Worm (Caenorhabditis elegans): ENCODE data around the gene F11G11.4.
"Not testable (repeated sequence)": the region's sequence is repeated elsewhere in the genome, so short reads cannot be mapped to it uniquely, and the experiment has no call there.

Gene F11G11.4

DNA sequence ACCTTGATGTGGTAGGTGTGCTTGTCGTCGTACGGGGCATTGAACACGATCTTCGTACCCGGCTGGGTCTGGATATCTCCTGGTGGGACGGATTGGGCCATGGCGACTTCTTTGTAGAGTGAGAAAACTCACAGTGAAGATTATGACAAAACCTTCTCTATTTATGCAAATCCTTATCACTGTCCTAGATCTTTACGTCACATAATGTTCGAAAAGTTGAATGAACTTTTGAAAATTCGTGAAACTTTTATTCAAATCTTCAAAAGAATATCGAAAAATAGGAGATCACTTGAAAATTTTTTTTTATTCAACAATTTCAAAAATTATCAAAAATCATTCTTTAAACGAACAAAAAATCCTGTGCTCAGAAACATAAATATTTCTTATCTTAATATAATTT lies 32.2 kb downstream of the F11G11.4 start, which contains the start of gene msp-33:
TSS of gene msp-33 (minus strand) at position 101 of the 400 bp plus-strand sequence.
- TF ChIP-seq aha-1 (tag) = peak; percentile 1
- TF ChIP-seq set-16 (GFP tag; IDR thresholded peaks at IDR 0.05) = no peak

DNA sequence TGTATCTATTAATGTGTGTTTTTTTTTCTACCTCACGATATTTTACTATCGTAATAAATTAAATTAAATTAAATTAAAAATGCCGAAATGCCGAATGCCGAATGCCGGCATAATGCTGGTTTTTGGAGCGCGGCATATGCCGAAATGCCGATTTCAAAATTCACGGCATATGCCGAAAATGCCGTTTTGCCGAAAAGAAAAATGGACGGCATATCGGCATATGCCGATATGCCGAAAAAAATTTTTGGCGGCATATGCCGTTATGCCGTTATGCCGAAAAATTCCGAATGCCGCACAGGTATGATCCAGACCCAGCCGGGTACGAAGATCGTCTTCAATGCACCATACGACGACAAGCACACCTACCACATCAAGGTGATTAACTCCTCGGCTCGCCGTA lies 38.1 kb downstream of the F11G11.4 start, which contains the start of gene msp-32:
TSS of gene msp-32 (plus strand) at position 301 of the 400 bp plus-strand sequence.
- not testable (repeated sequence) for TF ChIP-seq saeg-2 (GFP tag; IDR thresholded peaks at IDR 0.05); mep-1 (tag; optimal IDR thresholded peaks at IDR 0.05); daf-16 (GFP tag; optimal IDR thresholded peaks at IDR 0.05); daf-16 (tag; optimal IDR thresholded peaks at IDR 0.05)

DNA sequence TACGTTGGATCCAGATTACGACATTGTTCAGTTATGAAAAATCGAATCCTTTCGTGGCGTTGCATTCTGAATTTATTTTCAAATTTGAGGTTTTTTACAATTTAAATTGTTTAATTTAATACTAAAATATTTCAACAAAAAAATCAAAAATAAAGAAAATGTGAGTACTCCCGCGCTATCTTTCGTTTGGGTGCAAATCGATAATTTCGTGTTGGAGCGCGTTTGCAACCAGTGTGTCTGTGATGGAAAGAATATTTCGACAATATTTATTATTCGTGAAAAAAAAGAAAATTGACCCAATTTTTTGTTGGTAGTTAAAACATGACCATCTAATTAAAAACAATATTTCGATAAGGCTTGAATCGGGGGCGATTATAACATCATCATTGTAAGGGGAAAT lies 41.6 kb downstream of the F11G11.4 start, which contains the start of gene R05F9.9:
TSS of gene R05F9.9 (minus strand) at position 66 of the 400 bp plus-strand sequence.
- TF ChIP-seq saeg-2 (GFP tag; IDR thresholded peaks at IDR 0.05) = no peak
- TF ChIP-seq nhr-111 (GFP tag; optimal IDR thresholded peaks at IDR 0.05) = no peak
- TF ChIP-seq daf-16 (GFP tag; optimal IDR thresholded peaks at IDR 0.05) = no peak
- peak; percentile 29 for TF ChIP-seq daf-16 (tag; optimal IDR thresholded peaks at IDR 0.05)
- no peak for TF ChIP-seq lim-7 (GFP tag; IDR thresholded peaks at IDR 0.05)
- TF ChIP-seq F49E8.2 (tag; optimal IDR thresholded peaks at IDR 0.05; ENCODE audit: borderline replicate concordance) = peak; percentile 0
- TF ChIP-seq arid-1 (GFP tag; conservative IDR thresholded peaks at IDR 0.05) = 0 out of 2 replicates have a peak, but pooled peaks have one; percentile 10
- TF ChIP-seq hlh-30 (tag; optimal IDR thresholded peaks at IDR 0.05; ENCODE audit: insufficient read depth) = peak; percentile 43
- peak; percentile 46 for TF ChIP-seq lin-13 (GFP tag; optimal IDR thresholded peaks at IDR 0.05)
- TF ChIP-seq Y48G9A.11 (GFP tag; IDR thresholded peaks at IDR 0.05) = no peak
- peak; percentile 68 for TF ChIP-seq mes-2 (tag; optimal IDR thresholded peaks at IDR 0.05; ENCODE audit: poor library complexity, severe bottlenecking)
- peak; percentile 70 for TF ChIP-seq mep-1 (tag; optimal IDR thresholded peaks at IDR 0.05)
- TF ChIP-seq skn-1 (tag; optimal IDR thresholded peaks at IDR 0.05) = no peak
- TF ChIP-seq nhr-76 (tag; optimal IDR thresholded peaks at IDR 0.05) = no peak
- TF ChIP-seq R02D3.7 (tag; optimal IDR thresholded peaks at IDR 0.05) = no peak
- peak; percentile 62 for TF ChIP-seq ama-1 (optimal IDR thresholded peaks at IDR 0.05)
- TF ChIP-seq daf-19 (GFP tag; conservative IDR thresholded peaks at IDR 0.05) = 0 out of 2 replicates have a peak, but pooled peaks have one; percentile 33
- TF ChIP-seq nhr-102 (tag; optimal IDR thresholded peaks at IDR 0.05) = peak; percentile 16
- peak; percentile 5 for TF ChIP-seq hlh-11 (tag; optimal IDR thresholded peaks at IDR 0.05)
- peak; percentile 54 for TF ChIP-seq dpl-1 (GFP tag; optimal IDR thresholded peaks at IDR 0.05)
- no peak for TF ChIP-seq Y105C5A.15 (GFP tag; IDR thresholded peaks at IDR 0.05)
- peak in 1 of 2 experiments; percentile 75 for TF ChIP-seq lsy-2 (tag; optimal IDR thresholded peaks at IDR 0.05)
- TF ChIP-seq duxl-1 (tag; optimal IDR thresholded peaks at IDR 0.05; ENCODE audit: poor library complexity) = no peak
- TF ChIP-seq D1046.2 (GFP tag; IDR thresholded peaks at IDR 0.05) = no peak
- TF ChIP-seq pha-4 (GFP tag; IDR thresholded peaks at IDR 0.05) = peak; percentile 22; the same call in 1 of the 2 replicates
- no peak for TF ChIP-seq pha-4 (tag; optimal IDR thresholded peaks at IDR 0.05)
- no peak for TF ChIP-seq ctbp-1 (GFP tag; IDR thresholded peaks at IDR 0.05)
- TF ChIP-seq spr-1 (tag; optimal IDR thresholded peaks at IDR 0.05) = peak; percentile 28
- TF ChIP-seq lin-38 (GFP tag; IDR thresholded peaks at IDR 0.05) = peak; percentile 77
- TF ChIP-seq F26F4.8 (GFP tag; conservative IDR thresholded peaks at IDR 0.05) = no peak
- no peak for TF ChIP-seq snpc-1.2 (GFP tag; IDR thresholded peaks at IDR 0.05)
- 0 out of 2 replicates have a peak, but pooled peaks have one; percentile 13 for TF ChIP-seq T26A8.4 (GFP tag; IDR thresholded peaks at IDR 0.05)
- peak; percentile 1 for TF ChIP-seq nhr-48 (tag; optimal IDR thresholded peaks at IDR 0.05)
- TF ChIP-seq T20F7.1 (GFP tag; optimal IDR thresholded peaks at IDR 0.05) = peak; percentile 66
- peak; percentile 58 for TF ChIP-seq dve-1 (tag; optimal IDR thresholded peaks at IDR 0.05; ENCODE audit: insufficient read depth)
- TF ChIP-seq rbr-2 (tag; optimal IDR thresholded peaks at IDR 0.05) = peak; percentile 27
- peak; percentile 49 for TF ChIP-seq aha-1 (tag)
